Fruit fly (Drosophila melanogaster): ENCODE data around the gene mbf1.

The mbf1 gene

DNA sequence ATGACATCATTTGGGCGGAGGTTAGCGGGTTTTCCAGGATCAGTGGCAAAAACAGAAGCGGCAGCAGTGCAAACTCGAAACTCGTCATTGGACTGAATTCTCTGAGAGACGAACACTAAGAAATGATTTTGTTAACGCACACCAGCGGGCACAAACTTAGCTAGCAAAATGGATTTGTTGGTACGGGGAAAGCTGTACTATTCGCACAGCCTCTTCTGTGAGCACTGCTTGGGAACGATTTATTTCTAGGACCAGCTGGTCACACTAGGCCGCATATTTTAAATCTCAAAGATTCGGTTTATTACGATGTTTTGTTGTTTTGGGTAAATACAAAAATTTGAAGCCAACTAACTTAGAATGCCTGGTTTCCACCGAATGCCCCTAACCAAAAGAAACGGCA, 34.9 kb downstream of the mbf1 start, which contains the start of gene CG4098 (continued):
- TF ChIP-seq sr (GFP tag; IDR thresholded peaks at IDR 0.05) (0 out of 3 replicates have a peak, but pooled peaks have one; percentile 27), CG9817 (tag; optimal IDR thresholded peaks at IDR 0.05) (peak; percentile 55), pb (GFP tag; optimal IDR thresholded peaks at IDR 0.05) (no peak), CG2202 (tag; optimal IDR thresholded peaks at IDR 0.05) (no peak), CG12769 (tag; optimal IDR thresholded peaks at IDR 0.05) (peak; percentile 78), sqz (GFP tag; optimal IDR thresholded peaks at IDR 0.05) (no peak), cad (GFP tag; optimal IDR thresholded peaks at IDR 0.05) (no peak), Eip74EF (GFP tag; optimal IDR thresholded peaks at IDR 0.05) (no peak), Trl (optimal IDR thresholded peaks at IDR 0.05) (no peak), Trl (GFP tag; optimal IDR thresholded peaks at IDR 0.05) (peak; percentile 72), CG11398 (GFP tag; optimal IDR thresholded peaks at IDR 0.05) (no peak), Xrp1 (GFP tag; IDR thresholded peaks at IDR 0.05) (peak; percentile 67), ems (GFP tag; optimal IDR thresholded peaks at IDR 0.05) (peak; percentile 58), CG10462 (GFP tag; optimal IDR thresholded peaks at IDR 0.05) (no peak), CHES-1-like (GFP tag; optimal IDR thresholded peaks at IDR 0.05) (peak; percentile 46), CG14050 (GFP tag; IDR thresholded peaks at IDR 0.05) (peak; percentile 51; the same call in 2 of the 3 replicates), phol (tag; optimal IDR thresholded peaks at IDR 0.05) (peak; percentile 25), CG18619 (GFP tag; optimal IDR thresholded peaks at IDR 0.05) (peak; percentile 20), Dfd (GFP tag; optimal IDR thresholded peaks at IDR 0.05) (no peak), CG1832 (GFP tag; optimal IDR thresholded peaks at IDR 0.05) (no peak), br (optimal IDR thresholded peaks at IDR 0.05) (no peak), zfh2 (GFP tag; optimal IDR thresholded peaks at IDR 0.05) (peak; percentile 75), ttk (GFP tag; IDR thresholded peaks at IDR 0.05) (peak; percentile 52; the same call in 1 of the 2 replicates), Dip2 (GFP tag; IDR thresholded peaks at IDR 0.05) (no peak), tin (GFP tag; optimal IDR thresholded peaks at IDR 0.05) (peak; percentile 63), pum (GFP tag; optimal IDR thresholded peaks at IDR 0.05) (peak; percentile 60), ab (GFP tag; optimal IDR thresholded peaks at IDR 0.05) (peak; percentile 12), stc (GFP tag; IDR thresholded peaks at IDR 0.05) (peak; percentile 38; the same call in 1 of the 2 replicates), H2.0 (GFP tag; IDR thresholded peaks at IDR 0.05) (peak; percentile 77), Dip3 (GFP tag; optimal IDR thresholded peaks at IDR 0.05) (peak; percentile 55), CG8944 (GFP tag; optimal IDR thresholded peaks at IDR 0.05) (peak; percentile 56), dan (GFP tag; IDR thresholded peaks at IDR 0.05) (no peak), CG16815 (GFP tag; optimal IDR thresholded peaks at IDR 0.05) (no peak), pnt (GFP tag; optimal IDR thresholded peaks at IDR 0.05) (peak; percentile 35), sna (GFP tag; IDR thresholded peaks at IDR 0.05; ENCODE audit: partially characterized antibody) (no peak), CG3726 (GFP tag; IDR thresholded peaks at IDR 0.05) (0 out of 3 replicates have a peak, but pooled peaks have one; percentile 65), Atf-2 (GFP tag; optimal IDR thresholded peaks at IDR 0.05) (peak; percentile 13), tup (GFP tag; optimal IDR thresholded peaks at IDR 0.05) (no peak), CG33213 (GFP tag; optimal IDR thresholded peaks at IDR 0.05) (peak; percentile 28), CG15514 (GFP tag; optimal IDR thresholded peaks at IDR 0.05) (peak; percentile 67), Elba2 (GFP tag; optimal IDR thresholded peaks at IDR 0.05) (no peak), CG2678 (tag; optimal IDR thresholded peaks at IDR 0.05) (peak; percentile 38), nmo (GFP tag; optimal IDR thresholded peaks at IDR 0.05) (peak; percentile 18), CG10274 (GFP tag; optimal IDR thresholded peaks at IDR 0.05) (no peak), vfl (GFP tag; optimal IDR thresholded peaks at IDR 0.05) (peak; percentile 48), CG13424 (tag; optimal IDR thresholded peaks at IDR 0.05) (peak; percentile 59), amos (GFP tag; IDR thresholded peaks at IDR 0.05; ENCODE audit: partially characterized antibody) (no peak; the same call in 1 of the 2 replicates), Jarid2 (GFP tag; optimal IDR thresholded peaks at IDR 0.05) (no peak), ken (GFP tag; IDR thresholded peaks at IDR 0.05) (peak; percentile 83)

Measured in whole organism, embryonic.